Fruit fly (Drosophila melanogaster): ENCODE measurements around the gene Hpf1.
A peak's percentile ranks its signal among the peaks of the same experiment; 100 is the strongest.

Gene Hpf1

DNA sequence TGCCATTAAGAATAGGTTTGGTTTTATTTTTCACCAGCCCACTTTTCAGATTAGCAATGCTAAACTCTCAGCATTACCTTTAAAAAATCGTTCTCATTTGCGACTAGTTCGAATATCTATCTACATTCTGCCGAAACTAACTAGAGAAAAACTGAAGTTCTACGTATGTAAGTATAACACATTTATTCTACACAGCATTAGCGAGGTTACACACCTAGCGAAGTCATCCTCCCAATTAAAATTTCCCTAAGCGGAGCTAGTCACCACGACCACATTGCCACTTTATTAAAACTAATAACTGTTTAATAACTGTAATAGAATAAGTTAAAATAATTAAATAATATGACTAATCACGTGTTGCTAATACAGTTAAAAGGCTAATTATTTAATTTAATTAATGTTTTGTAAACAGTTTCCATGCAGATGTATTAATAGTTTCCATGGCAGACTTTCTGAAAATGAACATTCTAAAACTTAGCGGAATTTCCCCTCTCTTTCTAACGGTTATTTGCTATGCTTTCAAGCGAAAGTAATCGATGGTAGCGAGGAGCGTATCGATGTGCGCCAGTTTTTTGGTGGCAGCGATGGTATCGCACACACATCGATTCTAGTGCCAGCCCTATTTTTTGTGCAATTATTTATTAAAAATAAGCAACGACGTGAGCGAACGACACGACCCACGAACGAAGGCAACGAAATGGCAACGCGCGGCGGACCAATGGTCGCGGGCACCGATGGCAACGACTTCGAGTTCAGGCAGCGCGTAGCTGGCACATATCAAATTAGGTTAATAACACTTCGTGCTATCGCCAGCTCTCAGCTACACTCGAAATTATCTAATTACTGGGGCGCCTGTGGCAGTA lies 12.7 kb upstream of the Hpf1 start, which contains the start of gene jagn (continued):
- TF ChIP-seq Vsx1 (GFP tag; optimal IDR thresholded peaks at IDR 0.05) (peak; percentile 17), D (optimal IDR thresholded peaks at IDR 0.05) (no peak), D (GFP tag; optimal IDR thresholded peaks at IDR 0.05) (no peak), CG14860 (GFP tag; IDR thresholded peaks at IDR 0.05; ENCODE audit: partially characterized antibody) (peak; percentile 99), pros (GFP tag; optimal IDR thresholded peaks at IDR 0.05) (no peak), CG11696 (GFP tag; IDR thresholded peaks at IDR 0.05) (no peak), D19A (tag; optimal IDR thresholded peaks at IDR 0.05) (peak; percentile 11), Pdp1 (GFP tag; optimal IDR thresholded peaks at IDR 0.05) (peak; percentile 52 to 76), CG11723 (GFP tag; optimal IDR thresholded peaks at IDR 0.05) (peak; percentile 54), CG3281 (GFP tag; optimal IDR thresholded peaks at IDR 0.05) (peak; percentile 35), CG7556 (GFP tag; optimal IDR thresholded peaks at IDR 0.05) (peak; percentile 2), yki (optimal IDR thresholded peaks at IDR 0.05) (no peak), CG6813 (GFP tag; optimal IDR thresholded peaks at IDR 0.05) (no peak), fd3F (GFP tag; optimal IDR thresholded peaks at IDR 0.05) (peak; percentile 18), wek (GFP tag; optimal IDR thresholded peaks at IDR 0.05) (no peak), CG8388 (GFP tag; optimal IDR thresholded peaks at IDR 0.05) (peak; percentile 6), fd96Cb (tag; optimal IDR thresholded peaks at IDR 0.05) (no peak), bsh (GFP tag; optimal IDR thresholded peaks at IDR 0.05) (peak in 1 of 2 experiments; percentile 37), Six4 (GFP tag; optimal IDR thresholded peaks at IDR 0.05) (peak; percentile 32), CG5953 (GFP tag; IDR thresholded peaks at IDR 0.05) (peak; percentile 50; the same call in 1 of the 2 replicates), Sox100B (GFP tag; optimal IDR thresholded peaks at IDR 0.05) (no peak), Hey (tag; optimal IDR thresholded peaks at IDR 0.05) (no peak), gt (GFP tag; IDR thresholded peaks at IDR 0.05) (no peak), CG7745 (tag; optimal IDR thresholded peaks at IDR 0.05) (no peak), Hr39 (optimal IDR thresholded peaks at IDR 0.05) (no peak), CG17361 (GFP tag; IDR thresholded peaks at IDR 0.05) (peak; percentile 70; the same call in 2 of the 3 replicates), CG3847 (GFP tag; IDR thresholded peaks at IDR 0.05) (peak; percentile 83), ato (GFP tag; IDR thresholded peaks at IDR 0.05; ENCODE audit: partially characterized antibody) (peak; percentile 99), CG11456 (GFP tag; IDR thresholded peaks at IDR 0.05) (peak; percentile 88), scrt (GFP tag; optimal IDR thresholded peaks at IDR 0.05) (peak; percentile 29), Max (GFP tag; optimal IDR thresholded peaks at IDR 0.05) (peak; percentile 54), CG3995 (GFP tag; optimal IDR thresholded peaks at IDR 0.05) (peak; percentile 14)

DNA sequence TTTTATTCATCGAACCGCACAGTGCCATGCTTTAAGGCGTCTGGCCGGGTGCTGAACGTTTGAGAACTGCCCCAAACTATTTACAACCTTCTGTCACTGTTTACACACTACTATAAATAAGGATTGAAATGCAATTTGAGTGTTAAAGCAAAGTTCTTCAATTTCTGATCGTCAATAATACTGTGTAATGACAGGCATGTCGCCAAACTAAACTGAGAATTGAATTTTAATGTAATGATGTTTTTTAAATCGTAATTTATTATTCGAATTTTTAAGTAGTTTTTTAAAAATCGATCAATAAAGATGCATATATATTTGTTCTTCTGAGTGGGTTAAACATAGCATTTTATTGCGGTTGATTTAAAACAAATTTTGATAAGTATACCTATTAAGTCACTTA lies 10.7 kb upstream of the Hpf1 start, which contains the start of gene CG2082:
TSS of gene CG2082 (minus strand) at position 101 of the 400 bp plus-strand sequence.
- TF ChIP-seq chinmo (GFP tag; IDR thresholded peaks at IDR 0.05; ENCODE audit: partially characterized antibody): no peak
- no peak for TF ChIP-seq NC2α (GFP tag; optimal IDR thresholded peaks at IDR 0.05)
- no peak for TF ChIP-seq CG10654 (GFP tag; optimal IDR thresholded peaks at IDR 0.05)
- TF ChIP-seq sr (GFP tag; IDR thresholded peaks at IDR 0.05): no peak
- TF ChIP-seq sens (GFP tag): peak; percentile 25
- no peak for TF ChIP-seq otp (GFP tag; IDR thresholded peaks at IDR 0.05)

All from whole organism, embryonic.